Fruit fly (Drosophila melanogaster) whole organism, embryonic: Measurements from ENCODE around the gene CG13461.

Experiments
- BEAF-32 ChIP-seq: fragments of 200-800 bp; sonication (Bioruptor generic); optimal IDR thresholded peaks from 3 replicates; lab custom pipeline; 2017; ENCODE audit warnings: missing biosample characterization, missing genetic modification characterization, mild to moderate bottlenecking, moderate library complexity, missing genetic modification reagents
- CG10274 ChIP-seq: fragments of 200-800 bp; sonication (Bioruptor generic); optimal IDR thresholded peaks from 3 replicates; lab custom pipeline; 2017; ENCODE audit warnings: missing biosample characterization, mild to moderate bottlenecking, missing genetic modification characterization
- CG10321 ChIP-seq: fragments of 200-800 bp; sonication (Bioruptor generic); IDR thresholded peaks from 2 replicates; pipeline ENCODE4 v1.3.6; 2022; ENCODE audit warnings: missing biosample characterization, missing genetic modification characterization
- CG13624 ChIP-seq: fragments of 200-800 bp; sonication (Bioruptor generic); optimal IDR thresholded peaks from 2 replicates; lab custom pipeline; 2016; ENCODE audit warnings: missing biosample characterization, missing genetic modification characterization
- CG15514 ChIP-seq: fragments of 200-800 bp; sonication (Bioruptor generic); optimal IDR thresholded peaks from 3 replicates; lab custom pipeline; 2017; ENCODE audit warnings: missing biosample characterization, missing genetic modification characterization, mild to moderate bottlenecking, moderate library complexity, missing genetic modification reagents
- CG15601 ChIP-seq: fragments of 200-800 bp; sonication (Bioruptor generic); optimal IDR thresholded peaks from 3 replicates; lab custom pipeline; 2019; ENCODE audit warnings: missing biosample characterization, mild to moderate bottlenecking, missing genetic modification characterization, moderate library complexity
- CG1647 ChIP-seq: fragments of 200-800 bp; sonication (Bioruptor generic); optimal IDR thresholded peaks from 3 replicates; lab custom pipeline; 2016; ENCODE audit warnings: missing biosample characterization, missing genetic modification characterization
- CG16779 ChIP-seq: fragments of 200-800 bp; sonication (Bioruptor generic); IDR thresholded peaks from 2 replicates; pipeline ENCODE4 v1.3.6; 2022; ENCODE audit warnings: missing biosample characterization, missing genetic modification characterization
- CG17186 ChIP-seq: fragments of 200-800 bp; sonication (Bioruptor generic); optimal IDR thresholded peaks from 3 replicates; lab custom pipeline; 2017; ENCODE audit warnings: missing biosample characterization, missing genetic modification reagents, missing genetic modification characterization
- CG17361 ChIP-seq: fragments of 200-800 bp; sonication (Bioruptor generic); IDR thresholded peaks from 3 replicates; pipeline ENCODE4 v1.3.6; 2022; ENCODE audit warnings: missing biosample characterization, missing genetic modification characterization
- CG18011 ChIP-seq: fragments of 200-800 bp; sonication (Bioruptor generic); optimal IDR thresholded peaks from 2 replicates; lab custom pipeline; 2017; ENCODE audit warnings: missing biosample characterization, missing genetic modification characterization, mild to moderate bottlenecking, moderate library complexity, missing genotype
- CG30020 ChIP-seq: fragments of 200-800 bp; optimal IDR thresholded peaks from 2 replicates; lab custom pipeline; 2019; ENCODE audit warnings: missing biosample characterization, mild to moderate bottlenecking, missing genetic modification characterization, moderate library complexity
- CG3065 ChIP-seq: fragments of 200-800 bp; sonication (Bioruptor generic); optimal IDR thresholded peaks from 2 replicates; lab custom pipeline; 2016; ENCODE audit warnings: missing biosample characterization, missing genetic modification characterization
- CG31365 ChIP-seq: fragments of 200-800 bp; sonication (Bioruptor generic); optimal IDR thresholded peaks from 2 replicates; lab custom pipeline; 2018; ENCODE audit warnings: missing biosample characterization, mild to moderate bottlenecking, missing genetic modification characterization
- CG33213 ChIP-seq: fragments of 200-800 bp; sonication (Bioruptor generic); optimal IDR thresholded peaks from 3 replicates; lab custom pipeline; 2016; ENCODE audit warnings: missing biosample characterization, missing genetic modification characterization
- CG3995 ChIP-seq: fragments of 200-800 bp; sonication (Bioruptor generic); optimal IDR thresholded peaks from 3 replicates; lab custom pipeline; 2016; ENCODE audit warnings: missing biosample characterization, missing genetic modification characterization
- CG42726 ChIP-seq: fragments of 200-800 bp; sonication (Bioruptor generic); IDR thresholded peaks from 2 replicates; pipeline ENCODE4 v1.3.6; 2022; ENCODE audit warnings: missing biosample characterization, missing genetic modification characterization; ENCODE audit not compliant: partially characterized antibody
- CG43689 ChIP-seq: fragments of 200-800 bp; sonication (Bioruptor generic); IDR thresholded peaks from 2 replicates; pipeline ENCODE4 v1.3.6; 2022; ENCODE audit warnings: missing biosample characterization, missing genetic modification characterization
- CG4707 ChIP-seq: fragments of 200-800 bp; sonication (Bioruptor generic); optimal IDR thresholded peaks from 2 replicates; lab custom pipeline; 2018; ENCODE audit warnings: missing biosample characterization, mild to moderate bottlenecking, missing genetic modification characterization, moderate library complexity
- CG7786 ChIP-seq: fragments of 200-800 bp; sonication (Bioruptor generic); optimal IDR thresholded peaks from 2 replicates; lab custom pipeline; 2016; ENCODE audit warnings: missing biosample characterization, missing genetic modification characterization
- CTCF ChIP-seq: fragments of 200-800 bp; sonication (Bioruptor generic); optimal IDR thresholded peaks from 2 replicates; lab custom pipeline; 2017; ENCODE audit warnings: missing biosample characterization, mild to moderate bottlenecking, missing genetic modification characterization, moderate library complexity
- CoRest ChIP-seq: fragments of 200-800 bp; sonication (Bioruptor generic); optimal IDR thresholded peaks from 3 replicates; lab custom pipeline; 2018; ENCODE audit warnings: missing biosample characterization, mild to moderate bottlenecking, missing genetic modification characterization, moderate library complexity
- E2f2 ChIP-seq: fragments of 200-800 bp; sonication (Bioruptor generic); IDR thresholded peaks from 2 replicates; pipeline ENCODE4 v1.3.6; 2022; ENCODE audit warnings: missing biosample characterization, missing genetic modification characterization
- Ets65A ChIP-seq: fragments of 200-800 bp; sonication (Bioruptor generic); peaks from one replicate; lab custom pipeline; 2016; ENCODE audit warnings: missing biosample characterization, missing genetic modification characterization
- Hmx ChIP-seq: fragments of 200-800 bp; sonication (Bioruptor generic); optimal IDR thresholded peaks from 2 replicates; lab custom pipeline; 2016; ENCODE audit warnings: missing biosample characterization, missing genetic modification characterization
- Hr51 ChIP-seq, 2 experiments: fragments of 200-800 bp; sonication (Bioruptor generic); optimal IDR thresholded peaks; 2 replicates in 1 of 2; 3 replicates in 1 of 2; lab custom pipeline; 2016 to 2018; ENCODE audit warnings: missing biosample characterization in 2 of 2, missing genetic modification characterization in 2 of 2, mild to moderate bottlenecking in 1 of 2, moderate library complexity in 1 of 2
- Lhr ChIP-seq: fragments of 200-800 bp; sonication (Bioruptor generic); optimal IDR thresholded peaks from 3 replicates; lab custom pipeline; 2017; ENCODE audit warnings: mild to moderate bottlenecking, missing biosample characterization, missing genetic modification reagents, missing genetic modification characterization
- MTF-1 ChIP-seq: fragments of 200-800 bp; sonication (Bioruptor generic); optimal IDR thresholded peaks from 2 replicates; lab custom pipeline; 2018; ENCODE audit warnings: missing biosample characterization, mild to moderate bottlenecking, missing genetic modification characterization, borderline replicate concordance
- Mrtf ChIP-seq: fragments of 200-800 bp; sonication (Bioruptor generic); IDR thresholded peaks from 3 replicates; pipeline ENCODE4 v1.3.6; 2022; ENCODE audit warnings: missing biosample characterization, missing genetic modification characterization
- PHDP ChIP-seq: fragments of 200-800 bp; sonication (Bioruptor generic); optimal IDR thresholded peaks from 3 replicates; lab custom pipeline; 2018; ENCODE audit warnings: missing biosample characterization, mild to moderate bottlenecking, missing genetic modification characterization, moderate library complexity
- Ptx1 ChIP-seq: fragments of 200-800 bp; sonication (Bioruptor generic); IDR thresholded peaks from 2 replicates; pipeline ENCODE4 v1.3.6; 2022; ENCODE audit warnings: missing biosample characterization, missing genetic modification characterization
- TFAM ChIP-seq: fragments of 200-800 bp; sonication (Bioruptor generic); optimal IDR thresholded peaks from 2 replicates; lab custom pipeline; 2017; ENCODE audit warnings: missing biosample characterization, missing genetic modification characterization, inconsistent platforms
- Tbp ChIP-seq: fragments of >200 bp; optimal IDR thresholded peaks from 2 replicates; lab custom pipeline; 2018; ENCODE audit warnings: missing biosample characterization, missing genetic modification characterization
- ato ChIP-seq: fragments of 200-800 bp; sonication (Bioruptor generic); IDR thresholded peaks from 2 replicates; pipeline ENCODE4 v1.3.6; 2022; ENCODE audit warnings: missing biosample characterization, missing genetic modification characterization; ENCODE audit not compliant: partially characterized antibody
- bowl ChIP-seq: fragments of 200-800 bp; sonication (Bioruptor generic); IDR thresholded peaks from 2 replicates; pipeline ENCODE4 v1.3.6; 2022; ENCODE audit warnings: missing biosample characterization, missing genetic modification characterization
- caup ChIP-seq: fragments of 200-800 bp; sonication (Bioruptor generic); optimal IDR thresholded peaks from 3 replicates; lab custom pipeline; 2017; ENCODE audit warnings: missing biosample characterization, mild to moderate bottlenecking, missing genetic modification characterization, moderate library complexity; ENCODE audit not compliant: severe bottlenecking
- chm ChIP-seq: fragments of 200-800 bp; sonication (Bioruptor generic); IDR thresholded peaks from 2 replicates; pipeline ENCODE4 v1.3.6; 2022; ENCODE audit warnings: missing biosample characterization, missing genetic modification characterization
- chn ChIP-seq: fragments of 200-800 bp; sonication (Bioruptor generic); optimal IDR thresholded peaks from 2 replicates; lab custom pipeline; 2016; ENCODE audit warnings: missing biosample characterization, missing genetic modification characterization
- gro ChIP-seq: fragments of 200-800 bp; sonication (Bioruptor generic); optimal IDR thresholded peaks from 2 replicates; lab custom pipeline; 2016; ENCODE audit warnings: missing biosample characterization, missing genetic modification characterization
- inv ChIP-seq: fragments of 200-800 bp; sonication (Bioruptor generic); IDR thresholded peaks from 2 replicates; pipeline ENCODE4 v1.3.6; 2022; ENCODE audit warnings: missing biosample characterization, missing genetic modification characterization; ENCODE audit not compliant: partially characterized antibody
- lbe ChIP-seq: fragments of 200-800 bp; sonication (Bioruptor generic); optimal IDR thresholded peaks from 2 replicates; lab custom pipeline; 2016; ENCODE audit warnings: missing biosample characterization, mild to moderate bottlenecking, missing genetic modification characterization
- lmd ChIP-seq: fragments of 200-800 bp; sonication (Bioruptor generic); IDR thresholded peaks from 2 replicates; pipeline ENCODE4 v1.3.6; 2022; ENCODE audit warnings: missing biosample characterization, missing genetic modification characterization
- mam ChIP-seq: fragments of 200-800 bp; sonication (Bioruptor generic); optimal IDR thresholded peaks from 3 replicates; lab custom pipeline; 2016; ENCODE audit warnings: missing biosample characterization, missing genetic modification characterization
- nau ChIP-seq: fragments of 200-800 bp; sonication (Bioruptor generic); optimal IDR thresholded peaks from 3 replicates; lab custom pipeline; 2017; ENCODE audit warnings: missing biosample characterization, mild to moderate bottlenecking, missing genetic modification characterization, missing genetic modification reagents
- scrt ChIP-seq: fragments of 200-800 bp; sonication (Bioruptor generic); optimal IDR thresholded peaks from 2 replicates; lab custom pipeline; 2018; ENCODE audit warnings: missing biosample characterization, mild to moderate bottlenecking, missing genetic modification characterization, moderate library complexity
- sens ChIP-seq: fragments of 200-800 bp; sonication (Bioruptor generic); peaks from one replicate; lab custom pipeline; 2016; ENCODE audit warnings: missing biosample characterization, missing genetic modification characterization
- stc ChIP-seq: fragments of 200-800 bp; sonication (Bioruptor generic); IDR thresholded peaks from 2 replicates; pipeline ENCODE4 v1.3.6; 2022; ENCODE audit warnings: missing biosample characterization, missing genetic modification characterization
- trem ChIP-seq: fragments of 200-800 bp; optimal IDR thresholded peaks from 3 replicates; lab custom pipeline; 2019; ENCODE audit warnings: missing biosample characterization, mild to moderate bottlenecking, missing genetic modification characterization, moderate library complexity
- trh ChIP-seq: fragments of 200-800 bp; sonication (Bioruptor generic); optimal IDR thresholded peaks from 2 replicates; lab custom pipeline; 2016; ENCODE audit warnings: missing biosample characterization, missing genetic modification characterization
- unpg ChIP-seq: fragments of 200-800 bp; sonication (Bioruptor generic); optimal IDR thresholded peaks from 3 replicates; lab custom pipeline; 2018; ENCODE audit warnings: missing biosample characterization, mild to moderate bottlenecking, missing genetic modification characterization, moderate library complexity
- vvl ChIP-seq: fragments of 200-800 bp; sonication (Bioruptor generic); IDR thresholded peaks from 2 replicates; pipeline ENCODE4 v1.3.6; 2022; ENCODE audit warnings: missing biosample characterization, missing genetic modification characterization

CG13461 gene

DNA sequence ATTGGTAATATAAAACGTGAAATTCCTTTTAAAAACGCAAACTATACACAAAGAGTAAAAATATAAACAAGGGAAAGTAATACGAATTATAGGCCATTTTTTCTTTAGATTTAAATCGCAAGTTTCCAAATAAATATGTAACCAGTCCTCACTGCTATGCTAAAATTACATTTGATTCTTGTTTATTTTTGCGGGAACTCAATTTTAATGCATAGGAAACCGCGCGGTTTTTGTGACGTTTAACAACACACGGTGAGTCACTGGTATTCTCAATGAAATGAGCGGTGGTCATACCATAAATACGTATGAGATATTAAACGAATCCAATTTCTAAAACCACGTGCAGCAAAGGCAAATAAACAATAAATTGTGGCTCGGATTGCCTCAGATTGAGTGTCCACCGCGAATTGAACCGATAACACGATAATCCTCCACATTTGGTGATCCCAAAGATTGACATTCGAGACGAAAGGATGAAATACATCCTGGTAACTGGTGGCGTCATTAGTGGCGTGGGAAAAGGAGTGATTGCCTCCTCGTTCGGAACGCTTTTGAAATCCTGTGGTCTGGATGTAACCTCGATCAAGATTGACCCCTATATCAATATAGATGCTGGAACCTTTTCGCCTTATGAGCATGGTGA is 45.7 kb upstream of the CG13461 start, which contains the start of gene Ctps (continued):
- TF ChIP-seq trh (no peak), CG17186 (GFP tag; lab: Kevin White, UChicago) (peak; percentile 30), Hmx (no peak), CG3065 (GFP tag; lab: Kevin White, UChicago) (no peak), CG3995 (GFP tag; lab: Kevin White, UChicago) (peak; percentile 31), CTCF (peak; percentile 44), CG15601 (no peak), Tbp (no peak), CG15514 (GFP tag; lab: Kevin White, UChicago) (peak; percentile 64), scrt (GFP tag; lab: Kevin White, UChicago) (no peak), MTF-1 (no peak), CG18011 (GFP tag; lab: Kevin White, UChicago) (no peak), chm (GFP tag; lab: Robert Waterston, UW) (no peak), gro (peak; percentile 35), Hr51 (GFP tag; optimal IDR thresholded peaks at IDR 0.05; lab: Kevin White, UChicago) (peak in 1 of 2 experiments; percentile 15), CG1647 (no peak), bowl (GFP tag; lab: Robert Waterston, UW) (no peak), sens (GFP tag; lab: Kevin White, UChicago) (peak; percentile 67), ato (GFP tag; lab: Robert Waterston, UW) (no peak), Ets65A (peak; percentile 82), mam (peak; percentile 21), CG10274 (no peak), CG30020 (tag; lab: Kevin White, UChicago) (no peak), CG31365 (no peak), BEAF-32 (peak; percentile 18), CG10321 (GFP tag; lab: Robert Waterston, UW) (no peak), caup (GFP tag; lab: Kevin White, UChicago) (peak; percentile 5), chn (no peak), stc (GFP tag; lab: Robert Waterston, UW) (no peak), Lhr (GFP tag; lab: Kevin White, UChicago) (no peak), inv (no peak), E2f2 (peak; percentile 90), unpg (GFP tag; lab: Kevin White, UChicago) (no peak), CoRest (tag; lab: Kevin White, UChicago) (peak; percentile 4), trem (tag; lab: Kevin White, UChicago) (peak; percentile 13), CG13624 (GFP tag; lab: Kevin White, UChicago) (peak; percentile 24), lmd (GFP tag; lab: Robert Waterston, UW) (no peak), CG17361 (no peak), CG43689 (GFP tag; lab: Robert Waterston, UW) (no peak), lbe (no peak), vvl (0 out of 2 replicates have a peak, but pooled peaks have one; percentile 40), TFAM (GFP tag; lab: Kevin White, UChicago) (no peak), Mrtf (no peak), CG7786 (GFP tag; lab: Kevin White, UChicago) (peak; percentile 29), CG42726 (no peak), CG33213 (GFP tag; lab: Kevin White, UChicago) (peak; percentile 34), CG4707 (GFP tag; lab: Kevin White, UChicago) (no peak), nau (GFP tag; lab: Kevin White, UChicago) (peak; percentile 25), Ptx1 (GFP tag; lab: Robert Waterston, UW) (no peak), CG16779 (GFP tag; lab: Robert Waterston, UW) (no peak), PHDP (no peak)
